Worm (Caenorhabditis elegans): ENCODE results near the gene bath-42.
A peak's percentile ranks its signal among the peaks of the same experiment; 100 is the strongest.

Gene bath-42

ce11 chrIII:8130177-8130902 is 32.8 kb downstream of the bath-42 start, which contains the start of the genes rpl-21 and C14B9.10:
Gene rpl-21 (minus strand): TSS chrIII:8130227.
Gene C14B9.10 (plus strand): TSS chrIII:8130852.
- TF ChIP-seq unc-62 (GFP tag; optimal IDR thresholded peaks at IDR 0.05) (peak; percentile 22), mep-1 (tag; optimal IDR thresholded peaks at IDR 0.05) (peak; percentile 91), tbx-8 (GFP tag; optimal IDR thresholded peaks at IDR 0.05) (no peak), unc-120 (tag; optimal IDR thresholded peaks at IDR 0.05; ENCODE audit: poor library complexity, severe bottlenecking) (no peak), hlh-1 (tag; optimal IDR thresholded peaks at IDR 0.05) (peak; percentile 25), ces-1 (GFP tag; optimal IDR thresholded peaks at IDR 0.05) (peak; percentile 67), M03D4.4 (tag; optimal IDR thresholded peaks at IDR 0.05) (no peak), ceh-83 (GFP tag; optimal IDR thresholded peaks at IDR 0.05) (no peak), mls-2 (tag; optimal IDR thresholded peaks at IDR 0.05) (no peak), pha-4 (tag; optimal IDR thresholded peaks at IDR 0.05) (peak; percentile 83), ceh-39 (tag; optimal IDR thresholded peaks at IDR 0.05) (peak; percentile 65), lsy-2 (tag; optimal IDR thresholded peaks at IDR 0.05) (peak; percentile 98), lin-13 (tag; optimal IDR thresholded peaks at IDR 0.05) (peak; percentile 76), nhr-237 (tag; optimal IDR thresholded peaks at IDR 0.05) (peak; percentile 80), elt-1 (tag; optimal IDR thresholded peaks at IDR 0.05; ENCODE audit: borderline replicate concordance, insufficient read depth) (no peak)

ce11 chrIII:8129195-8129594 is 34.0 kb downstream of the bath-42 start:
- TF ChIP-seq nhr-2 (tag; optimal IDR thresholded peaks at IDR 0.05) (no peak), mls-2 (tag; optimal IDR thresholded peaks at IDR 0.05) (no peak), unc-62 (GFP tag; optimal IDR thresholded peaks at IDR 0.05) (no peak), nhr-237 (tag; optimal IDR thresholded peaks at IDR 0.05) (no peak), unc-120 (tag; optimal IDR thresholded peaks at IDR 0.05; ENCODE audit: poor library complexity, severe bottlenecking) (no peak), bed-3 (GFP tag; optimal IDR thresholded peaks at IDR 0.05) (no peak)

- no peak for TF ChIP-seq ztf-11 (tag; optimal IDR thresholded peaks at IDR 0.05)
- no peak for TF ChIP-seq ces-1 (GFP tag; optimal IDR thresholded peaks at IDR 0.05)
- no peak for TF ChIP-seq nhr-76 (tag; optimal IDR thresholded peaks at IDR 0.05)
- no peak for TF ChIP-seq nhr-237 (tag; optimal IDR thresholded peaks at IDR 0.05)
- TF ChIP-seq lin-32 (GFP tag; optimal IDR thresholded peaks at IDR 0.05): no peak
- peak; percentile 24 for TF ChIP-seq lsy-2 (tag; optimal IDR thresholded peaks at IDR 0.05)
- no peak for TF ChIP-seq mls-2 (tag; optimal IDR thresholded peaks at IDR 0.05)
- TF ChIP-seq flh-1 (GFP tag; optimal IDR thresholded peaks at IDR 0.05): no peak
- no peak for TF ChIP-seq sem-2 (GFP tag; optimal IDR thresholded peaks at IDR 0.05)
- TF ChIP-seq elt-3 (tag; optimal IDR thresholded peaks at IDR 0.05): no peak
- no peak for TF ChIP-seq blmp-1 (tag; optimal IDR thresholded peaks at IDR 0.05)
- TF ChIP-seq lin-13 (tag; optimal IDR thresholded peaks at IDR 0.05): no peak
- TF ChIP-seq drap-1 (GFP tag; optimal IDR thresholded peaks at IDR 0.05): peak; percentile 50
- no peak for TF ChIP-seq ceh-43 (GFP tag; optimal IDR thresholded peaks at IDR 0.05)
- no peak for TF ChIP-seq mab-5 (tag; optimal IDR thresholded peaks at IDR 0.05)
- TF ChIP-seq ham-2 (GFP tag; optimal IDR thresholded peaks at IDR 0.05): peak; percentile 48
- TF ChIP-seq ceh-39 (tag; optimal IDR thresholded peaks at IDR 0.05): no peak
- TF ChIP-seq nhr-12 (tag; optimal IDR thresholded peaks at IDR 0.05): no peak
- no peak for TF ChIP-seq mep-1 (tag; optimal IDR thresholded peaks at IDR 0.05)
- TF ChIP-seq zip-8 (tag; optimal IDR thresholded peaks at IDR 0.05): no peak
- no peak for TF ChIP-seq hlh-1 (tag; optimal IDR thresholded peaks at IDR 0.05)
- no peak for TF ChIP-seq nhr-28 (tag; optimal IDR thresholded peaks at IDR 0.05)
- peak; percentile 15 for TF ChIP-seq pha-4 (tag; optimal IDR thresholded peaks at IDR 0.05)
- no peak for TF ChIP-seq bed-3 (GFP tag; optimal IDR thresholded peaks at IDR 0.05)
- no peak for TF ChIP-seq elt-1 (tag; optimal IDR thresholded peaks at IDR 0.05; ENCODE audit: borderline replicate concordance, insufficient read depth)
- TF ChIP-seq cnd-1 (tag; optimal IDR thresholded peaks at IDR 0.05): peak; percentile 60
- TF ChIP-seq unc-62 (GFP tag; optimal IDR thresholded peaks at IDR 0.05): no peak
- peak; percentile 25 for TF ChIP-seq unc-120 (tag; optimal IDR thresholded peaks at IDR 0.05; ENCODE audit: poor library complexity, severe bottlenecking)
- no peak for TF ChIP-seq nhr-2 (tag; optimal IDR thresholded peaks at IDR 0.05)
- no peak for TF ChIP-seq ceh-83 (GFP tag; optimal IDR thresholded peaks at IDR 0.05)
- no peak for TF ChIP-seq tbx-8 (GFP tag; optimal IDR thresholded peaks at IDR 0.05)
- no peak for TF ChIP-seq unc-39 (tag; optimal IDR thresholded peaks at IDR 0.05)
- no peak for TF ChIP-seq M03D4.4 (tag; optimal IDR thresholded peaks at IDR 0.05)
- TF ChIP-seq sptf-1 (tag; optimal IDR thresholded peaks at IDR 0.05): no peak
- no peak for TF ChIP-seq snpc-4 (tag; optimal IDR thresholded peaks at IDR 0.05)
Observed at ce11 chrIII:8126978-8127377, 36.2 kb downstream of the bath-42 start.

Measured in whole organism, mixed stage, embryonic.